Worm (Caenorhabditis elegans): ENCODE results near the gene cytb-5.1.

- no peak for TF ChIP-seq W03F9.2 (tag; optimal IDR thresholded peaks at IDR 0.05)
- no peak for TF ChIP-seq dao-5 (tag; optimal IDR thresholded peaks at IDR 0.05)
- no peak for TF ChIP-seq him-1 (tag; optimal IDR thresholded peaks at IDR 0.05)
Observed at ce11 chrX:13973769-13974168, 28.0 kb upstream of the cytb-5.1 start.

Data from whole organism, L4/young adult.